Worm (Caenorhabditis elegans): ENCODE measurements around the gene F53F8.4.

ce11 chrV:20710642-20711041 lies 19.2 kb upstream of the F53F8.4 start:
- TF ChIP-seq fos-1 (tag; optimal IDR thresholded peaks at IDR 0.05), result no peak
- no peak for TF ChIP-seq ceh-82 (tag; optimal IDR thresholded peaks at IDR 0.05)
